Fruit fly (Drosophila melanogaster) whole organism, wandering third instar larva: ENCODE results near the gene ND-13A.

Source experiments
- Myc ChIP-seq: fragments of >200 bp; optimal IDR thresholded peaks from 2 replicates; lab custom pipeline; 2017
- Rel ChIP-seq, 2 experiments: fragments of 200-800 bp; sonication (Bioruptor generic) in 1 of 2; optimal IDR thresholded peaks; 2 replicates in 1 of 2; 3 replicates in 1 of 2; lab custom pipeline; 2016 to 2019; ENCODE audit warnings: mild to moderate bottlenecking in 2 of 2, missing biosample characterization in 2 of 2, missing genetic modification characterization in 2 of 2, moderate library complexity in 1 of 2
- br ChIP-seq: fragments of 200-800 bp; sonication (Bioruptor generic); optimal IDR thresholded peaks from 2 replicates; lab custom pipeline; 2016; ENCODE audit warnings: missing biosample characterization, missing genetic modification characterization
- fru ChIP-seq: fragments of 200-800 bp; sonication (Bioruptor generic); optimal IDR thresholded peaks from 3 replicates; lab custom pipeline; 2016; ENCODE audit warnings: missing biosample characterization, mild to moderate bottlenecking, missing genetic modification characterization
- h ChIP-seq: fragments of 200-800 bp; sonication (Bioruptor generic); optimal IDR thresholded peaks from 3 replicates; lab custom pipeline; 2016; ENCODE audit warnings: missing biosample characterization, mild to moderate bottlenecking, missing genetic modification characterization
- jim ChIP-seq: fragments of 175-275, 200-325 bp; sonication (Bioruptor generic); optimal IDR thresholded peaks from 2 replicates; lab custom pipeline; 2016; ENCODE audit warnings: missing biosample characterization, mild to moderate bottlenecking, missing genetic modification characterization
- psq ChIP-seq: fragments of 200-800 bp; sonication (Bioruptor generic); optimal IDR thresholded peaks from 3 replicates; lab custom pipeline; 2017; ENCODE audit warnings: missing biosample characterization, mild to moderate bottlenecking, missing genetic modification characterization, moderate library complexity
- rgr ChIP-seq: fragments of 200-800 bp; sonication (Bioruptor generic); optimal IDR thresholded peaks from 3 replicates; lab custom pipeline; 2016; ENCODE audit warnings: missing biosample characterization, mild to moderate bottlenecking, missing genetic modification characterization
- sage ChIP-seq: fragments of 200-800 bp; sonication (Bioruptor generic); optimal IDR thresholded peaks from 2 replicates; lab custom pipeline; 2016; ENCODE audit warnings: missing biosample characterization, mild to moderate bottlenecking, missing genetic modification characterization
- sv ChIP-seq: fragments of 200-800 bp; sonication (Bioruptor generic); optimal IDR thresholded peaks from 3 replicates; lab custom pipeline; 2016; ENCODE audit warnings: missing biosample characterization, missing genetic modification characterization

- no peak for TF ChIP-seq jim (GFP tag; lab: Kevin White, UChicago)
- TF ChIP-seq sage (GFP tag; lab: Kevin White, UChicago) = no peak
- TF ChIP-seq sv (GFP tag; lab: Kevin White, UChicago) = no peak
- TF ChIP-seq br (GFP tag; lab: Kevin White, UChicago) = no peak
- TF ChIP-seq rgr (GFP tag; lab: Kevin White, UChicago) = no peak
- no peak for TF ChIP-seq h (GFP tag; lab: Kevin White, UChicago)
- TF ChIP-seq fru (GFP tag; lab: Kevin White, UChicago) = no peak
- no peak for TF ChIP-seq Myc (lab: Kevin White, UChicago)
- no peak for TF ChIP-seq Rel (GFP tag; optimal IDR thresholded peaks at IDR 0.05; lab: Kevin White, UChicago)
- no peak for TF ChIP-seq Rel (tag; optimal IDR thresholded peaks at IDR 0.05; lab: Kevin White, UChicago)
- TF ChIP-seq psq (GFP tag; lab: Kevin White, UChicago) = no peak
These were observed 11.3 kb downstream of the ND-13A start for dm6 chr2L:5088649-5089270.
